Worm (Caenorhabditis elegans) whole organism, L3 larva: ENCODE results near the gene sftb-6.

Source experiments
- aly-2 ChIP-seq: fragments of 150-350 bp; optimal IDR thresholded peaks from 2 replicates; lab custom pipeline; 2014; ENCODE audit warnings: missing biosample characterization, missing genetic modification characterization
- ama-1 ChIP-seq: fragments of 150-350 bp; optimal IDR thresholded peaks from 2 replicates; lab custom pipeline; 2018
- fos-1 ChIP-seq: fragments of 150-350 bp; optimal IDR thresholded peaks from 2 replicates; lab custom pipeline; 2014; ENCODE audit warnings: missing biosample characterization, missing genetic modification characterization
- lin-15B ChIP-seq: fragments of 150-350 bp; optimal IDR thresholded peaks from 2 replicates; lab custom pipeline; 2014; ENCODE audit warnings: missing biosample characterization, missing genetic modification characterization
- lin-39 ChIP-seq: fragments of 150-350 bp; optimal IDR thresholded peaks from 2 replicates; lab custom pipeline; 2018; ENCODE audit warnings: missing biosample characterization, missing genetic modification reagents, missing genetic modification characterization
- nhr-12 ChIP-seq: fragments of 150-350 bp; optimal IDR thresholded peaks from 2 replicates; lab custom pipeline; 2014; ENCODE audit warnings: missing biosample characterization, missing genetic modification characterization
- nhr-28 ChIP-seq: fragments of 150-350 bp; optimal IDR thresholded peaks from 2 replicates; lab custom pipeline; 2014; ENCODE audit warnings: missing biosample characterization, missing genetic modification characterization
- nhr-77 ChIP-seq: fragments of 150-350 bp; optimal IDR thresholded peaks from 2 replicates; lab custom pipeline; 2014; ENCODE audit warnings: missing biosample characterization, missing genetic modification characterization
- pqm-1 ChIP-seq: fragments of 150-350 bp; optimal IDR thresholded peaks from 2 replicates; lab custom pipeline; 2017; ENCODE audit warnings: missing biosample characterization, missing genetic modification characterization, inconsistent platforms
- snpc-4 ChIP-seq: fragments of 150-350 bp; optimal IDR thresholded peaks from 2 replicates; lab custom pipeline; 2014; ENCODE audit warnings: missing biosample characterization, missing genetic modification characterization

DNA sequence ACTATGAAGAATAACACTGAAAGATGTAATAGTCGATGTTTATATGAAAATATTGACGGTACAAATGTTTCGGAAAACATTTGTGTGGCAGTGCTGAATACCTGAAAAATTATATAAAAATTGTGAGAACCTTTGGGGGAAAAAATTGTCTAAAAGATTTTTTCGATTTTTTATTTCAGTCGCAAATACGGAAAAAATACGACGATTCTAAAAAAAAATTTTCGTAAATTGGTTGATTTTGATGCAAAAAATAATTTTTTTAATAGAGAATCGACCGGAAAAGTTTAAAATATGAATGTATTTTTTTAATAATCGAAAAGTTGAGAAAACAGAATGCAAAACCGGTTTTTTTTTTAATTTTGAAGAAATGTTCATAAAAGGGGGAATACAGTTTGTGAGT is 3.0 kb upstream of the sftb-6 start, which contains the start of gene C50D2.7:
- TF ChIP-seq snpc-4 (tag; lab: Kevin White, UChicago) (no peak), ama-1 (lab: Kevin White, UChicago) (no peak), aly-2 (tag; lab: Kevin White, UChicago) (no peak), nhr-77 (tag; lab: Kevin White, UChicago) (no peak), fos-1 (tag; lab: Kevin White, UChicago) (no peak), nhr-28 (tag; lab: Kevin White, UChicago) (no peak), nhr-12 (tag; lab: Kevin White, UChicago) (no peak), lin-15B (no peak), pqm-1 (tag; lab: Kevin White, UChicago) (no peak), lin-39 (tag; lab: Kevin White, UChicago) (no peak)
